Worm (Caenorhabditis elegans): ENCODE measurements around the gene gtbp-1.

The gtbp-1 gene

DNA sequence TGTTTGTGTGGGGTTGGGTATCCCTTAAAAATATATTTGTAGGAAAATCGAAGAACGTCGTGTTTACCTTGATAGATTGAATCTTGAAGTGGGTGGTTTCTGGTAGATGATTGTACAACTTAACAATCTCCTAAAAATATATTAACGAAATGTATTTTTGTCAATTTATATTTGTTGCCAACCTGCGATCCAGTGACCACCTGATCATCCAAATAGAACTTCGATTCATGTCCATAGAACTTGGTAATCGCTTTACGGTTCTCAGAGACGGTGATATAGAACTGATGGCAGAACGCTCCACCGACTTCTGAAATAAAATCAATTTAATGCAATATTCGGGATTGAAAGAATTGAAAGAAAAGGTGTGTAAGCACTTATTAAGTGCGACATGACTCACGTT lies 310 bp downstream of the gtbp-1 start:
- TF ChIP-seq lin-26 (GFP tag; IDR thresholded peaks at IDR 0.05): 0 out of 2 replicates have a peak, but pooled peaks have one; percentile 53
- no peak for TF ChIP-seq nhr-90 (tag; optimal IDR thresholded peaks at IDR 0.05)

DNA sequence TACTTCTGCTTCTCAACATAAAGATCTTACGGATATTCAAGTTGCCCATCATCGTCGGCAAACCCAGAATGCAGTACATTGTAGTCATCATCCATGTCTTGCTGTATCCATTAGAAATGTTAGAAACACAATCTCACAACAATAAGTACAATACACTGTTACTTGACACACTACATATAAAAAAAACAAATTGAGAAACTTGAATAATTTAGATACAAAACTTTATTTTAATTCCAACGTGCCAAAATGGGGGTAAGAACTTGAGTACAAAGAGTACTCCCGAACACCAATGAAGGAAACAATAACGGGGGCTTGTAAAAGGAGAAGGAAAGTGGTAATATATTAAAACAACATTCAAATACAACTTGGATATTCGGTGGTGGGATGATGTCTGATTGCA lies 2.2 kb downstream of the gtbp-1 start, which contains the start of gene ctf-18:
Gene ctf-18, minus strand, starts transcription at position 101 of the 400 bp plus-strand sequence.
- TF ChIP-seq lin-54 (GFP tag; optimal IDR thresholded peaks at IDR 0.05): no peak
- TF ChIP-seq aptf-3 (GFP tag; IDR thresholded peaks at IDR 0.05): no peak
- TF ChIP-seq lin-40 (tag; optimal IDR thresholded peaks at IDR 0.05): no peak
- 0 out of 2 replicates have a peak, but pooled peaks have one; percentile 16 for TF ChIP-seq madf-6 (GFP tag; IDR thresholded peaks at IDR 0.05)
- no peak for TF ChIP-seq tlf-1 (GFP tag; optimal IDR thresholded peaks at IDR 0.05)
- TF ChIP-seq egrh-3 (GFP tag; IDR thresholded peaks at IDR 0.05): no peak
- no peak for TF ChIP-seq lin-26 (GFP tag; IDR thresholded peaks at IDR 0.05)
- peak; percentile 31 for TF ChIP-seq hrde-1 (tag; optimal IDR thresholded peaks at IDR 0.05; ENCODE audit: borderline replicate concordance)
- TF ChIP-seq repo-1 (tag; optimal IDR thresholded peaks at IDR 0.05): no peak
- TF ChIP-seq madf-3 (GFP tag; IDR thresholded peaks at IDR 0.05): no peak
- TF ChIP-seq T07F8.4 (tag; optimal IDR thresholded peaks at IDR 0.05): no peak
- no peak for TF ChIP-seq fkh-3 (tag; optimal IDR thresholded peaks at IDR 0.05)
- no peak for TF ChIP-seq F55B11.4 (tag; optimal IDR thresholded peaks at IDR 0.05; ENCODE audit: borderline replicate concordance, insufficient read depth)
- no peak for TF ChIP-seq snpc-1.1 (tag; optimal IDR thresholded peaks at IDR 0.05; ENCODE audit: insufficient read depth)

DNA sequence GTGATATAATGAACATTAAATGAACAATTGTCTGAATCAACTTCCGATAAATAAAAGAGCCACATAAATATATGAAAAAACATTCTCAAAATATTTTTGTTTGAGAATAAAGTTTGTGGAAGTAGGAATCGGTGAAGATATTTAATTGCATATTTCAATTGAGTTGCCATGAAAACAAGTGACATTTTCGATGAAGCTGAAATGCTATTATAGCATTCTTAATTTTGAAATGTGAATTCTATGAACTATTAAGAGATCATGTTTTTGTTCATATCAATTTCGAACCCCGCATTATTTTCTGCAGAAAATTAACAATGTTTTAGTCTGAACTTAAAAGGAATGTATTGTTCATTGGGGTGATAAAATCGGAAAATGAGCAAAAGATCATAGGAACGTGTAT lies 6.6 kb downstream of the gtbp-1 start, which contains the start of gene irld-21:
Gene irld-21, minus strand, starts transcription at position 101 of the 400 bp plus-strand sequence.
- no peak for TF ChIP-seq F57C9.4 (tag; optimal IDR thresholded peaks at IDR 0.05)
- no peak for TF ChIP-seq hmg-1.2 (GFP tag; IDR thresholded peaks at IDR 0.05)
- TF ChIP-seq F57A8.1 (GFP tag; optimal IDR thresholded peaks at IDR 0.05): no peak
- TF ChIP-seq ztf-22 (GFP tag; optimal IDR thresholded peaks at IDR 0.05): no peak
- no peak for TF ChIP-seq ekl-4 (GFP tag; IDR thresholded peaks at IDR 0.05)
- no peak for TF ChIP-seq zfh-2 (GFP tag; conservative IDR thresholded peaks at IDR 0.05)
- TF ChIP-seq ztf-26 (tag; optimal IDR thresholded peaks at IDR 0.05): no peak
- TF ChIP-seq unc-62 (GFP tag; optimal IDR thresholded peaks at IDR 0.05): no peak
- no peak for TF ChIP-seq nhr-27 (tag; optimal IDR thresholded peaks at IDR 0.05)

DNA sequence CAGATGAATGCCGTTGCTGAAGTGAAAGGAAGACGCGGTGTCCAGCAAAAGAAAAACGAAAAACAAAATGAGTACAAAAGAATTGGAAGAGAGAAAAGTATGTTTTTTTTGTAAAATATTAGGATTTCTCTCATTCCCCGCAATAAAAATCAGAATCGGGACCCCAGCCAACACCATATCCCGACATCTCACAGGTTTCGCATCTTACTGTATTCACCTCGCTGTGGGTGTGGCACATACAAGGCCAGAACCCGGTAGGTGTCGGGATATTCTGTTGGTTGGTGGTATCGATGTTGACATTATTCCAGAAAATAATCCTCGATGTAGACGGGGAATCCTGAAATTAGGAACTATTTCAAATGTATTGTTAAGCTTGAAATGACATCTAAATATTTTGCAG lies 12.0 kb downstream of the gtbp-1 start:
- TF ChIP-seq unc-130 (GFP tag; optimal IDR thresholded peaks at IDR 0.05) (no peak), lsl-1 (GFP tag; optimal IDR thresholded peaks at IDR 0.05) (peak; percentile 17), madf-6 (GFP tag; IDR thresholded peaks at IDR 0.05) (0 out of 2 replicates have a peak, but pooled peaks have one; percentile 17), hmg-20 (GFP tag; IDR thresholded peaks at IDR 0.05) (no peak), snpc-3.4 (tag; optimal IDR thresholded peaks at IDR 0.05) (peak; percentile 19), snpc-4 (GFP tag; optimal IDR thresholded peaks at IDR 0.05) (peak; percentile 72), snpc-4 (tag; optimal IDR thresholded peaks at IDR 0.05) (peak; percentile 53 to 91 (median 68)), snpc-1.1 (tag; optimal IDR thresholded peaks at IDR 0.05; ENCODE audit: insufficient read depth) (peak; percentile 85)

DNA sequence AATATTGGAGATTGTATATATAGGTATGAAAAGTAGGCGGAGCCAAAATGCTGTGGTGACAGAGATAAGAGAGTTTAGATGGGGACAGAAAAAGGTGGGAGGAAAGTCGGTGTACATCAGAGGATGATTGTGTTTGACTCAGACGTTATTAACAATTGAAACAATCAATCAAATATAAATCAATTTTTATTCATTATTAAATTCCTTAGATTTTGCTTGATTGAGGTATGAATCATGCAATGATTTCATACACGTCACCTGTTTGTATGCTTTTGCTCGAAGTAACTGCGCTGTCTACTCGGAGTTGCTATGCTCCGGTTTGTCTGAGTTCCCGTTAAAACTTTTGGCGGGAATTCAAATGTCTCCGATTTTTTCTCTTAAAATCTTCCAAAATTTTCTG lies 13.6 kb downstream of the gtbp-1 start, which contains the start of gene C04G2.10:
Gene C04G2.10, plus strand, starts transcription at position 301 of the 400 bp plus-strand sequence.
- TF ChIP-seq repo-1 (tag; optimal IDR thresholded peaks at IDR 0.05): no peak
- no peak for TF ChIP-seq attf-3 (GFP tag; conservative IDR thresholded peaks at IDR 0.05)

Measured in whole organism, young adult.